Worm (Caenorhabditis elegans): ENCODE data around the gene F16B4.6.

Gene F16B4.6

DNA sequence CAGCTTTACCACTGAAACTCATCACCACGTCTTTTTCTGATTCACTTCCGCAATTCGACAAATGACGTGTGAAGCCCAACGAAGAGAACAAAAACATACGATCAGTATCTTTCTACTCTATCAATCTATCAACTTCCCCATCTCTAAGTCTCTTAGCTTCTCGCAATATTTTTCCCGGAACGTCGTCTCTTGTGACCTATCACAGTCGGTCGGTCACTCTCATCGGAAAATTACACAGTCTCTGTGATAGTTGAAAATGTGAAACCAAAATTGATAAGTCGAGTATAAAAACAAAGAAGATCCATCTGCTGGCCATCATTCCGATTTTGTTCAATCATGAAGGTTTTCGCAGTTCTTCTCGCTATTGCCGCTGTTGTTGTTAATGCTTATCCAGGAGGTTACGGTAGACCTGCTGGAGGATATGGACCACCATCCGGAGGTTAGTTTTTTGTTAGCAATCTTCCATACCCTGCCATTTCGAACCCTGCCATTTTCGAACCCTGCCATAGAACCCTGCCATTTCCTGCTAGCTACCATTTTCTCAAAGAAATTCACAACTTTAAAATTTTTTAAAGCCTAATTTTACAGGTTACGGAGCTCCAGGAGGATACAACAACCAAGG is 6.9 kb downstream of the F16B4.6 start, which contains the start of gene F16B4.4:
Gene F16B4.4 (plus strand): TSS at position 221 of the 622 bp plus-strand sequence.
- TF ChIP-seq ceh-24 (tag; optimal IDR thresholded peaks at IDR 0.05) (no peak), ztf-16 (tag; optimal IDR thresholded peaks at IDR 0.05) (no peak), ceh-9 (tag; optimal IDR thresholded peaks at IDR 0.05) (no peak), eyg-1 (tag; optimal IDR thresholded peaks at IDR 0.05) (no peak), C08G9.2 (tag; optimal IDR thresholded peaks at IDR 0.05) (no peak), pax-1 (tag; optimal IDR thresholded peaks at IDR 0.05) (no peak), unc-3 (GFP tag; conservative IDR thresholded peaks at IDR 0.05) (no peak), unc-3 (tag; optimal IDR thresholded peaks at IDR 0.05) (no peak), rnt-1 (tag; optimal IDR thresholded peaks at IDR 0.05) (no peak), ceh-19 (GFP tag; optimal IDR thresholded peaks at IDR 0.05) (no peak), elt-2 (tag; optimal IDR thresholded peaks at IDR 0.05) (no peak), sdc-2 (tag; optimal IDR thresholded peaks at IDR 0.05) (no peak), T23F11.4 (GFP tag; optimal IDR thresholded peaks at IDR 0.05) (no peak), C38D4.7 (GFP tag; optimal IDR thresholded peaks at IDR 0.05) (no peak), hlh-6 (tag; optimal IDR thresholded peaks at IDR 0.05) (no peak)

DNA sequence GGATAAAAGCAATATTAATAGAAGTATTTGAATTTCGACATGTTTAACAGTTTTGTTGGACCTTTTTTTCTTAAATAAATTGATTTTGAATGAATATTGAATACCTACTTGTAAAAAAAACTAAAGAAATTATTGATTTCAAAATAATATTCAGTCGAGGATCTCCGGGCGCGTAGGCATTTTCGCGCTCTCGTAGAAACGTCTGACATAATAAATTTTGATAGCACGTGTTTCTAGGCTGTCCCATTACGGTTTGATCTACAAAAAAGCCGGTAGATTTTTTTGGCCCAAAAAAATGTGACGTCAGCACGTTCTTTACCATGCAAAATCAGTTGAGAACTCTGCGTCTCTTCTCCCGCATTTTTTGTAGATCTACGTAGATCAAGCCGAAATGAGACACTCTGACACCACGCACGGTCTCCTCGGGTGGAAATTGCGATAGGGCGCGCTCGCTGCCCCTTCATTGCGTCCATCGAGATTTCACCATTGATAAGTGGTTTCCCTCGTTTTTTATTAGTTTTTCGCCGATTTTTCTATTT is 7.6 kb downstream of the F16B4.6 start:
- no peak for TF ChIP-seq nhr-11 (tag; optimal IDR thresholded peaks at IDR 0.05)
- TF ChIP-seq rnt-1 (tag; optimal IDR thresholded peaks at IDR 0.05), result no peak
- TF ChIP-seq hlh-8 (tag; optimal IDR thresholded peaks at IDR 0.05), result no peak
- no peak for TF ChIP-seq ceh-45 (GFP tag; IDR thresholded peaks at IDR 0.05)
- no peak for TF ChIP-seq ref-2 (tag; optimal IDR thresholded peaks at IDR 0.05)
- TF ChIP-seq gmeb-2 (tag; optimal IDR thresholded peaks at IDR 0.05), result no peak
- TF ChIP-seq che-1 (tag; optimal IDR thresholded peaks at IDR 0.05), result no peak
- TF ChIP-seq hlh-13 (GFP tag; optimal IDR thresholded peaks at IDR 0.05), result no peak
- TF ChIP-seq tbx-2 (tag; optimal IDR thresholded peaks at IDR 0.05), result no peak
- TF ChIP-seq unc-3 (GFP tag; conservative IDR thresholded peaks at IDR 0.05), result no peak
- no peak for TF ChIP-seq unc-3 (tag; optimal IDR thresholded peaks at IDR 0.05)
- TF ChIP-seq dmd-4 (tag; optimal IDR thresholded peaks at IDR 0.05; ENCODE audit: borderline replicate concordance), result no peak
- no peak for TF ChIP-seq K02D7.2 (tag; optimal IDR thresholded peaks at IDR 0.05)
- no peak for TF ChIP-seq ceh-30 (tag; optimal IDR thresholded peaks at IDR 0.05)
- no peak for TF ChIP-seq ztf-16 (tag; optimal IDR thresholded peaks at IDR 0.05)
- no peak for TF ChIP-seq ceh-22 (tag; optimal IDR thresholded peaks at IDR 0.05)
- TF ChIP-seq dve-1 (tag; optimal IDR thresholded peaks at IDR 0.05), result no peak
- TF ChIP-seq unc-55 (GFP tag; optimal IDR thresholded peaks at IDR 0.05), result no peak
- no peak for TF ChIP-seq pros-1 (tag; optimal IDR thresholded peaks at IDR 0.05)

DNA sequence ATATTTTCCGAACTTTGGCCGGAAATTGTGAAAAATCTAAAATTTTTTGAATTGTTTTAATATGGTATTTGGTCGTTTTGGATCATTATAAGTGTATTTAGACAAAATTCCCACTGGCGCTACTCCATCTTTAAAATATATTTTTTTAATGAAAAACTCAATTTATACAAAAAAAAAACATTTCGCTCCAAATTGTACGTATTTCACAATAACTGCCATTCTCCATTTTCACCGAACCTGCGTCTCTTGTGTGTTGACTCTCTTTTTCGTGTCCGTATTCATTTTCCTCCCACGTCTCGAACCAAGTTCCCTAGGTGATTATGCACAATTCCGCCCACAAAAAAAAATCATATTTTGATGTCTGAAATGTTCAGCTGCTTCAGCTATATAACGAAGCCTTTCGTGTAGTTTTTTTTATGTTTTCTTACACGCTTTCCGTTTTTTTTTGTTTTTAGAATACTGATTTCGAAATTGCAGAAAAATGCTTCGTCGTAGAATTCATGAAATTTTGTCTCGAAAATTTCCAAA is 13.6 kb downstream of the F16B4.6 start, which contains the start of gene F16B4.2:
Gene F16B4.2 (plus strand): TSS at position 478 of the 528 bp plus-strand sequence.
- TF ChIP-seq ceh-22 (tag; optimal IDR thresholded peaks at IDR 0.05) (no peak), odd-2 (tag; optimal IDR thresholded peaks at IDR 0.05) (no peak), pax-1 (tag; optimal IDR thresholded peaks at IDR 0.05) (no peak), npax-4 (tag; optimal IDR thresholded peaks at IDR 0.05) (no peak), nfya-1 (tag; optimal IDR thresholded peaks at IDR 0.05) (no peak), T23F11.4 (GFP tag; optimal IDR thresholded peaks at IDR 0.05) (no peak), pha-2 (tag; optimal IDR thresholded peaks at IDR 0.05) (no peak), pqm-1 (tag; optimal IDR thresholded peaks at IDR 0.05) (no peak), dve-1 (tag; optimal IDR thresholded peaks at IDR 0.05) (no peak), ceh-2 (tag; optimal IDR thresholded peaks at IDR 0.05) (no peak), pag-3 (tag; optimal IDR thresholded peaks at IDR 0.05; ENCODE audit: borderline replicate concordance) (no peak), hlh-6 (tag; optimal IDR thresholded peaks at IDR 0.05) (no peak), mec-3 (tag; optimal IDR thresholded peaks at IDR 0.05; ENCODE audit: borderline replicate concordance) (no peak), ceh-18 (tag; optimal IDR thresholded peaks at IDR 0.05) (no peak), C38D4.7 (GFP tag; optimal IDR thresholded peaks at IDR 0.05) (no peak), tbx-2 (tag; optimal IDR thresholded peaks at IDR 0.05) (no peak), nhr-11 (tag; optimal IDR thresholded peaks at IDR 0.05) (no peak), lim-6 (tag; optimal IDR thresholded peaks at IDR 0.05) (no peak), unc-86 (tag; optimal IDR thresholded peaks at IDR 0.05) (no peak)

Data from whole organism, late embryonic.